Worm (Caenorhabditis elegans) whole organism, L3 larva: Measurements from ENCODE around the gene T05H4.15.

Source experiments
- aly-2 ChIP-seq: fragments of 150-350 bp; optimal IDR thresholded peaks from 2 replicates; lab custom pipeline; 2014; ENCODE audit warnings: missing biosample characterization, missing genetic modification characterization
- ceh-16 ChIP-seq: sonication (generic microtip); optimal IDR thresholded peaks from 2 replicates; lab custom pipeline; 2017; ENCODE audit warnings: missing biosample characterization, missing genetic modification characterization
- ceh-82 ChIP-seq: fragments of 150-350 bp; optimal IDR thresholded peaks from 2 replicates; lab custom pipeline; 2014; ENCODE audit warnings: missing biosample characterization, missing genetic modification characterization
- egl-27 ChIP-seq: sonication (generic microtip); optimal IDR thresholded peaks from 4 replicates; lab custom pipeline; 2017; ENCODE audit warnings: missing biosample characterization, missing genetic modification reagents, missing genetic modification characterization
- egl-5 ChIP-seq: fragments of 150-350 bp; optimal IDR thresholded peaks from 2 replicates; lab custom pipeline; 2017; ENCODE audit warnings: missing biosample characterization, missing genetic modification reagents, missing genetic modification characterization, inconsistent platforms
- fkh-10 ChIP-seq: sonication (generic microtip); optimal IDR thresholded peaks from 2 replicates; lab custom pipeline; 2017; ENCODE audit warnings: missing biosample characterization, missing genetic modification reagents, missing genetic modification characterization
- fos-1 ChIP-seq: fragments of 150-350 bp; optimal IDR thresholded peaks from 2 replicates; lab custom pipeline; 2014; ENCODE audit warnings: missing biosample characterization, missing genetic modification characterization
- mdl-1 ChIP-seq: fragments of 150-350 bp; optimal IDR thresholded peaks from 2 replicates; lab custom pipeline; 2014; ENCODE audit warnings: missing biosample characterization, missing genetic modification characterization
- nhr-12 ChIP-seq: fragments of 150-350 bp; optimal IDR thresholded peaks from 2 replicates; lab custom pipeline; 2014; ENCODE audit warnings: missing biosample characterization, missing genetic modification characterization
- nhr-43 ChIP-seq: sonication (generic microtip); optimal IDR thresholded peaks from 2 replicates; lab custom pipeline; 2016; ENCODE audit warnings: mild to moderate bottlenecking, missing genetic modification characterization, missing compliant biosample characterization; ENCODE audit not compliant: poor library complexity, severe bottlenecking
- snpc-4 ChIP-seq: fragments of 150-350 bp; optimal IDR thresholded peaks from 2 replicates; lab custom pipeline; 2014; ENCODE audit warnings: missing biosample characterization, missing genetic modification characterization
- unc-62 ChIP-seq: fragments of 150-350 bp; sonication (generic microtip); optimal IDR thresholded peaks from 4 replicates; lab custom pipeline; 2014; ENCODE audit warnings: missing biosample characterization, missing genetic modification reagents, missing genetic modification characterization
- zag-1 ChIP-seq: fragments of 150-350 bp; optimal IDR thresholded peaks from 2 replicates; lab custom pipeline; 2014; ENCODE audit warnings: missing biosample characterization, missing genetic modification characterization

ce11 chrV:6438601-6439000, 2.9 kb downstream of the T05H4.15 start, which contains the start of gene T05H4.4:
- TF ChIP-seq nhr-43 (tag; lab: Kevin White, UChicago) (no peak), fkh-10 (GFP tag; lab: Kevin White, UChicago) (no peak), ceh-16 (tag; lab: Kevin White, UChicago) (no peak), egl-27 (tag; lab: Kevin White, UChicago) (no peak), egl-5 (tag; lab: Kevin White, UChicago) (no peak), aly-2 (tag; lab: Kevin White, UChicago) (no peak), mdl-1 (tag; lab: Kevin White, UChicago) (no peak), nhr-12 (no peak), fos-1 (tag; lab: Kevin White, UChicago) (no peak), unc-62 (GFP tag; lab: Kevin White, UChicago) (no peak), zag-1 (tag; lab: Kevin White, UChicago) (no peak), ceh-82 (tag; lab: Kevin White, UChicago) (no peak), snpc-4 (no peak)
